Worm (Caenorhabditis elegans) whole organism, mixed stage, embryonic: ENCODE results near the gene tin-9.1.

Source experiments
- mls-2 ChIP-seq: sonication (generic microtip); optimal IDR thresholded peaks from 2 replicates; lab custom pipeline; 2016; ENCODE audit warnings: mild to moderate bottlenecking, missing genetic modification characterization, moderate library complexity, missing compliant biosample characterization
- pha-4 ChIP-seq: fragments of 150-350 bp; optimal IDR thresholded peaks from 2 replicates; lab custom pipeline; 2018; ENCODE audit warnings: missing biosample characterization, missing genetic modification reagents, missing genetic modification characterization

DNA sequence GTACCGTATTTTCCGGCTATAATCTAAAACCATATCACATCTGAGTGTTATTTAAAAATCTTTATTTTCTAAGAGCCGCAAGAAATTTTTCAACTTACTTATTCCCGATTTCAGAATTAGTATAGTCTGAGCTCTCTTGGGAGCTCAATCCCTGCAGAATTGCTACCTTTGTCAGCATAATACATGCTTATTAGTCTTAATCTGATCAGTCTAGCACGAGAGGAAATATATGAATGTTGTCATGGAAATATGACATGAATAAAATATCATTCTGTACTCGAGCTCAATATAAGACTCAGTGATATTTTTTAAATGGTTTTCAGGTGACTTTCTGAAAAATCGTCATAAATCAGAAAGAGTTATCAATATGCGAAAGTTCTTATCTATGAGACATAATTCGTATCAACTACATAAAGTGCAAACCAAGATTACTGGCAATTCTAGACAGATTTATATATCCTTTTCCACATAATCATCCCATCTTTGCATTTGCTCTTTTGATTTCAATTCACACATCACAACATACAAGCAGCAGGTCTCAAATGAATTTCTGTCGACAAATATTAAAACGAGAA is 1.0 kb upstream of the tin-9.1 start:
- TF ChIP-seq mls-2 (tag; lab: Kevin White, UChicago) (no peak), pha-4 (tag; lab: Kevin White, UChicago) (no peak)
